Fruit fly (Drosophila melanogaster) whole organism, embryonic: ENCODE results near the gene Aprt.

ENCODE experiments used
- CG10654 ChIP-seq: fragments of 200-800 bp; sonication (Bioruptor generic); optimal IDR thresholded peaks from 2 replicates; lab custom pipeline; 2016; ENCODE audit warnings: missing biosample characterization, missing genetic modification characterization
- CG12071 ChIP-seq: fragments of 200-800 bp; sonication (Bioruptor generic); optimal IDR thresholded peaks from 3 replicates; lab custom pipeline; 2018; ENCODE audit warnings: missing biosample characterization, mild to moderate bottlenecking, missing genetic modification characterization
- CG12391 ChIP-seq: fragments of 200-800 bp; sonication (Bioruptor generic); optimal IDR thresholded peaks from 3 replicates; lab custom pipeline; 2018; ENCODE audit warnings: missing biosample characterization, mild to moderate bottlenecking, missing genetic modification characterization, moderate library complexity
- CG15269 ChIP-seq: fragments of 200-800 bp; sonication (Bioruptor generic); optimal IDR thresholded peaks from 2 replicates; lab custom pipeline; 2018; ENCODE audit warnings: missing biosample characterization, mild to moderate bottlenecking, missing genetic modification characterization, moderate library complexity
- CG17359 ChIP-seq: fragments of 200-800 bp; sonication (Bioruptor generic); optimal IDR thresholded peaks from 3 replicates; lab custom pipeline; 2018; ENCODE audit warnings: missing biosample characterization, mild to moderate bottlenecking, missing genetic modification characterization, moderate library complexity
- CG17361 ChIP-seq: fragments of 200-800 bp; sonication (Bioruptor generic); IDR thresholded peaks from 3 replicates; pipeline ENCODE4 v1.3.6; 2022; ENCODE audit warnings: missing biosample characterization, missing genetic modification characterization
- CG18476 ChIP-seq: fragments of 200-800 bp; sonication (Bioruptor generic); optimal IDR thresholded peaks from 2 replicates; lab custom pipeline; 2016; ENCODE audit warnings: missing biosample characterization, mild to moderate bottlenecking, missing genetic modification characterization
- CG2129 ChIP-seq: fragments of 200-800 bp; sonication (Bioruptor generic); IDR thresholded peaks from 2 replicates; pipeline ENCODE4 v1.3.6; 2022; ENCODE audit warnings: missing biosample characterization, missing genetic modification characterization; ENCODE audit not compliant: partially characterized antibody
- CG2875 ChIP-seq: fragments of 200-800 bp; sonication (Bioruptor generic); optimal IDR thresholded peaks from 2 replicates; lab custom pipeline; 2017; ENCODE audit warnings: missing biosample characterization, mild to moderate bottlenecking, missing genetic modification characterization, missing genetic modification reagents
- CG30020 ChIP-seq: fragments of 200-800 bp; optimal IDR thresholded peaks from 2 replicates; lab custom pipeline; 2019; ENCODE audit warnings: missing biosample characterization, mild to moderate bottlenecking, missing genetic modification characterization, moderate library complexity
- CG32772 ChIP-seq: fragments of 200-800 bp; sonication (Bioruptor generic); IDR thresholded peaks from 2 replicates; pipeline ENCODE4 v1.3.6; 2022; ENCODE audit warnings: missing biosample characterization, missing genetic modification characterization
- CG33213 ChIP-seq: fragments of 200-800 bp; sonication (Bioruptor generic); optimal IDR thresholded peaks from 3 replicates; lab custom pipeline; 2016; ENCODE audit warnings: missing biosample characterization, missing genetic modification characterization
- CG4360 ChIP-seq: fragments of 200-800 bp; sonication (Bioruptor generic); IDR thresholded peaks from 2 replicates; pipeline ENCODE4 v1.3.6; 2022; ENCODE audit warnings: missing biosample characterization, missing genetic modification characterization
- CG6791 ChIP-seq: fragments of 200-800 bp; sonication (Bioruptor generic); IDR thresholded peaks from 3 replicates; pipeline ENCODE4 v1.3.6; 2022; ENCODE audit warnings: missing biosample characterization, missing genetic modification characterization; ENCODE audit not compliant: partially characterized antibody
- CG6854 ChIP-seq: fragments of 200-800 bp; sonication (Bioruptor generic); optimal IDR thresholded peaks from 3 replicates; lab custom pipeline; 2017; ENCODE audit warnings: missing biosample characterization, mild to moderate bottlenecking, missing genetic modification characterization
- CG7271 ChIP-seq: fragments of 200-800 bp; sonication (Bioruptor generic); optimal IDR thresholded peaks from 2 replicates; lab custom pipeline; 2018; ENCODE audit warnings: missing biosample characterization, mild to moderate bottlenecking, missing genetic modification characterization, moderate library complexity
- CG7987 ChIP-seq: fragments of 200-800 bp; sonication (Bioruptor generic); optimal IDR thresholded peaks from 2 replicates; lab custom pipeline; 2018; ENCODE audit warnings: missing biosample characterization, mild to moderate bottlenecking, missing genetic modification characterization, moderate library complexity
- CG8290 ChIP-seq, 3 experiments: fragments of 200-800 bp; sonication (Bioruptor generic); optimal IDR thresholded peaks; 2 replicates each; lab custom pipeline; 2016 to 2019; ENCODE audit warnings: missing biosample characterization in 3 of 3, missing genetic modification characterization in 3 of 3, mild to moderate bottlenecking in 2 of 3, moderate library complexity in 1 of 3
- CG9215 ChIP-seq: fragments of 200-800 bp; sonication (Bioruptor generic); IDR thresholded peaks from 2 replicates; pipeline ENCODE4 v1.3.6; 2022; ENCODE audit warnings: missing biosample characterization, missing genetic modification characterization
- CG9876 ChIP-seq: fragments of 200-800 bp; sonication (Bioruptor generic); optimal IDR thresholded peaks from 2 replicates; lab custom pipeline; 2016; ENCODE audit warnings: missing biosample characterization, missing genetic modification characterization
- Camta ChIP-seq: fragments of 200-800 bp; sonication (Bioruptor generic); optimal IDR thresholded peaks from 2 replicates; lab custom pipeline; 2016; ENCODE audit warnings: missing biosample characterization, missing genetic modification characterization
- D19A ChIP-seq: fragments of 200-800 bp; optimal IDR thresholded peaks from 3 replicates; lab custom pipeline; 2019; ENCODE audit warnings: missing biosample characterization, mild to moderate bottlenecking, missing genetic modification characterization, moderate library complexity
- Dref ChIP-seq: fragments of 200-800 bp; sonication (Bioruptor generic); IDR thresholded peaks from 2 replicates; pipeline ENCODE4 v1.3.6; 2022; ENCODE audit warnings: missing biosample characterization, missing genetic modification characterization
- Eip74EF ChIP-seq, 2 experiments: fragments of 200-800 bp in 1 of 2; fragments of >200 bp in 1 of 2; sonication (Bioruptor generic) in 1 of 2; optimal IDR thresholded peaks; 2 replicates each; lab custom pipeline; 2017 to 2019; ENCODE audit warnings: missing biosample characterization in 2 of 2, missing genetic modification characterization in 2 of 2, mild to moderate bottlenecking in 1 of 2, moderate library complexity in 1 of 2
- Kr ChIP-seq: fragments of 200-800 bp; sonication (Bioruptor generic); optimal IDR thresholded peaks from 2 replicates; lab custom pipeline; 2017; ENCODE audit warnings: missing biosample characterization, mild to moderate bottlenecking, missing genetic modification characterization
- Neu2 ChIP-seq: fragments of 200-800 bp; sonication (Bioruptor generic); optimal IDR thresholded peaks from 3 replicates; lab custom pipeline; 2016; ENCODE audit warnings: missing biosample characterization, missing genetic modification characterization, borderline replicate concordance
- Ptx1 ChIP-seq: fragments of 200-800 bp; sonication (Bioruptor generic); IDR thresholded peaks from 2 replicates; pipeline ENCODE4 v1.3.6; 2022; ENCODE audit warnings: missing biosample characterization, missing genetic modification characterization
- Ssrp ChIP-seq: fragments of 200-800 bp; sonication (Bioruptor generic); optimal IDR thresholded peaks from 2 replicates; lab custom pipeline; 2018; ENCODE audit warnings: missing biosample characterization, mild to moderate bottlenecking, missing genetic modification characterization, moderate library complexity
- Trl ChIP-seq, 3 experiments: fragments of >200 bp in 2 of 3; fragments of 200-800 bp in 1 of 3; sonication (Bioruptor generic) in 1 of 3; optimal IDR thresholded peaks; 2 replicates in 1 of 3; 3 replicates in 2 of 3; lab custom pipeline; 2016 to 2017; ENCODE audit warnings: missing biosample characterization in 1 of 3, missing genetic modification characterization in 1 of 3
- YL-1 ChIP-seq: fragments of 200-800 bp; sonication (Bioruptor generic); optimal IDR thresholded peaks from 3 replicates; lab custom pipeline; 2017; ENCODE audit warnings: missing biosample characterization, mild to moderate bottlenecking, missing genetic modification characterization
- az2 ChIP-seq: fragments of 200-800 bp; sonication (Bioruptor generic); optimal IDR thresholded peaks from 3 replicates; lab custom pipeline; 2016; ENCODE audit warnings: missing biosample characterization, missing genetic modification characterization
- cad ChIP-seq: fragments of >200 bp; optimal IDR thresholded peaks from 2 replicates; lab custom pipeline; 2017; ENCODE audit warnings: missing biosample characterization, missing genetic modification characterization
- chm ChIP-seq: fragments of 200-800 bp; sonication (Bioruptor generic); IDR thresholded peaks from 2 replicates; pipeline ENCODE4 v1.3.6; 2022; ENCODE audit warnings: missing biosample characterization, missing genetic modification characterization
- croc ChIP-seq: fragments of 200-800 bp; sonication (Bioruptor generic); conservative IDR thresholded peaks from 3 replicates; pipeline ENCODE4 v1.3.6; 2022; ENCODE audit warnings: missing biosample characterization, missing genetic modification characterization
- da ChIP-seq: fragments of 200-800 bp; sonication (Bioruptor generic); optimal IDR thresholded peaks from 2 replicates; lab custom pipeline; 2016; ENCODE audit warnings: missing biosample characterization, missing genetic modification characterization
- dysf ChIP-seq: fragments of 200-800 bp; sonication (Bioruptor generic); IDR thresholded peaks from 3 replicates; pipeline ENCODE4 v1.3.6; 2022; ENCODE audit warnings: missing biosample characterization, missing genetic modification characterization
- esg ChIP-seq: fragments of 200-800 bp; sonication (Bioruptor generic); conservative IDR thresholded peaks from 2 replicates; pipeline ENCODE4 v1.3.6; 2022; ENCODE audit warnings: missing biosample characterization, missing genetic modification characterization
- exex ChIP-seq: fragments of 200-800 bp; sonication (Bioruptor generic); optimal IDR thresholded peaks from 4 replicates; lab custom pipeline; 2018; ENCODE audit warnings: missing biosample characterization, mild to moderate bottlenecking, missing genetic modification characterization, moderate library complexity
- ken ChIP-seq: fragments of 200-800 bp; sonication (Bioruptor generic); IDR thresholded peaks from 3 replicates; pipeline ENCODE4 v1.3.6; 2022; ENCODE audit warnings: missing biosample characterization, missing genetic modification characterization
- klu ChIP-seq: fragments of 200-800 bp; sonication (Bioruptor generic); IDR thresholded peaks from 2 replicates; pipeline ENCODE4 v1.3.6; 2022; ENCODE audit warnings: missing biosample characterization, missing genetic modification characterization
- lola ChIP-seq, 3 experiments: fragments of >200 bp in 2 of 3; fragments of 200-800 bp in 1 of 3; sonication (Bioruptor generic) in 1 of 3; optimal IDR thresholded peaks; 2 replicates each; lab custom pipeline; 2017 to 2019; ENCODE audit warnings: missing biosample characterization in 3 of 3, missing genetic modification characterization in 3 of 3, mild to moderate bottlenecking in 1 of 3, moderate library complexity in 1 of 3
- nmo ChIP-seq: fragments of 200-800 bp; sonication (Bioruptor generic); optimal IDR thresholded peaks from 2 replicates; lab custom pipeline; 2018; ENCODE audit warnings: missing biosample characterization, mild to moderate bottlenecking, missing genetic modification characterization, moderate library complexity
- odd ChIP-seq: fragments of 200-800 bp; sonication (Bioruptor generic); optimal IDR thresholded peaks from 2 replicates; lab custom pipeline; 2017; ENCODE audit warnings: missing biosample characterization, mild to moderate bottlenecking, missing genetic modification characterization
- sna ChIP-seq: fragments of 200-800 bp; sonication (Bioruptor generic); IDR thresholded peaks from 2 replicates; pipeline ENCODE4 v1.3.6; 2022; ENCODE audit warnings: missing biosample characterization, missing genetic modification characterization; ENCODE audit not compliant: partially characterized antibody
- sob ChIP-seq: fragments of 200-800 bp; sonication (Bioruptor generic); IDR thresholded peaks from 2 replicates; pipeline ENCODE4 v1.3.6; 2022; ENCODE audit warnings: missing biosample characterization, missing genetic modification characterization
- sqz ChIP-seq: fragments of 200-800 bp; sonication (Bioruptor generic); optimal IDR thresholded peaks from 3 replicates; lab custom pipeline; 2018; ENCODE audit warnings: missing biosample characterization, mild to moderate bottlenecking, missing genetic modification characterization
- twi ChIP-seq: fragments of 200-800 bp; optimal IDR thresholded peaks from 2 replicates; lab custom pipeline; 2019; ENCODE audit warnings: missing biosample characterization, mild to moderate bottlenecking, missing genetic modification characterization, moderate library complexity
- zen ChIP-seq: fragments of 200-800 bp; sonication (Bioruptor generic); optimal IDR thresholded peaks from 3 replicates; lab custom pipeline; 2018; ENCODE audit warnings: missing biosample characterization, mild to moderate bottlenecking, missing genetic modification characterization, moderate library complexity

Aprt gene

DNA sequence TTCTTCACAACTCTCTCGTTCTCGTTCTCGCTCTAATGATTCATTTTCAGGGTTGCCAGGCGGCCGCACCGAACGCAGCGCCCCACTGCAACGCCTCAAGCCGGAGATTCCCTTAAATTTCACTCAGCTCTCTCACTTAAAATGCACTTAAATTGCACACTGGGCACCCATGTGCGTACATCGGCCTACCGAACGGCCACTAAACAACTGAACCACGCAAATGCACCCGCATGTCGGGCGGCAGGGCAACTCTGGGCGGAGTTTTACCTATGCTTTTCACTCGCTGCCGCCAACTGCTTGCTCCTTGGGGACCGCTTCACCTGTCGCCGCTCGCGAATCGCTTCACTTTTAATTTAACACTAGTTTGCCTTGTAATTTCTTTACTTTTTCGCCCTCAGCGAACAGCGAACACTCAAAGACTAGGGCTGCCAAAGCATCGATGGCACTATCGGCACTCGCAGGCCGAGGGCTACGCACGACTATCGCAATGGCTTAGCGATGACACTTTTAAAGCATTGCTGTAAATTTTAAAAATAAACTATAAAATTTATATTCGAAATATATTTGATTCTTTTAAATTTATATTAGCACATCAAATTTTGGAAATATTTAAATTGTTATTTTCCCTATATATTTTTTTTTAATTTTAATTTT is 22.9 kb downstream of the Aprt start, which contains the start of gene Rap1 (continued):
- TF ChIP-seq exex (tag; lab: Kevin White, UChicago) (peak; percentile 24), CG6854 (GFP tag; lab: Kevin White, UChicago) (peak; percentile 20), CG9215 (peak; percentile 82), Ssrp (tag; lab: Kevin White, UChicago) (no peak), lola (GFP tag; optimal IDR thresholded peaks at IDR 0.05; lab: Kevin White, UChicago) (peak in 1 of 3 experiments; percentile 43), nmo (peak; percentile 54), az2 (GFP tag; lab: Kevin White, UChicago) (peak; percentile 53), da (no peak), CG4360 (GFP tag; lab: Robert Waterston, UW) (no peak), CG12391 (tag; lab: Kevin White, UChicago) (peak; percentile 70), CG7987 (no peak), ken (GFP tag; lab: Robert Waterston, UW) (peak; percentile 46; the same call in 2 of the 3 replicates), zen (peak; percentile 35), D19A (peak; percentile 36), Eip74EF (GFP tag; optimal IDR thresholded peaks at IDR 0.05; lab: Kevin White, UChicago) (no peak), CG9876 (GFP tag; lab: Kevin White, UChicago) (peak; percentile 42), cad (no peak), CG32772 (GFP tag; lab: Robert Waterston, UW) (peak; percentile 84), Ptx1 (GFP tag; lab: Robert Waterston, UW) (peak; percentile 81), CG10654 (GFP tag; lab: Kevin White, UChicago) (peak; percentile 46), CG2875 (GFP tag; lab: Kevin White, UChicago) (peak; percentile 21), croc (GFP tag; lab: Robert Waterston, UW) (peak; percentile 51; the same call in 2 of the 3 replicates), YL-1 (GFP tag; lab: Kevin White, UChicago) (peak; percentile 89), CG18476 (peak; percentile 61), CG12071 (GFP tag; lab: Kevin White, UChicago) (peak; percentile 11), CG17361 (GFP tag; lab: Robert Waterston, UW) (peak; percentile 91), odd (GFP tag; lab: Kevin White, UChicago) (no peak), Camta (GFP tag; lab: Kevin White, UChicago) (peak; percentile 50), sob (GFP tag; lab: Robert Waterston, UW) (peak; percentile 90), CG15269 (tag; lab: Kevin White, UChicago) (no peak), CG6791 (GFP tag; lab: Robert Waterston, UW) (peak; percentile 95), twi (tag; lab: Kevin White, UChicago) (no peak), Dref (peak; percentile 56), klu (GFP tag; lab: Robert Waterston, UW) (peak; percentile 80), CG30020 (tag; lab: Kevin White, UChicago) (peak; percentile 34), CG33213 (GFP tag; lab: Kevin White, UChicago) (peak; percentile 50), dysf (GFP tag; lab: Robert Waterston, UW) (peak; percentile 77), Kr (GFP tag; lab: Kevin White, UChicago) (no peak), sqz (GFP tag; lab: Kevin White, UChicago) (no peak), chm (no peak), CG2129 (peak; percentile 86), sna (GFP tag; lab: Robert Waterston, UW) (peak; percentile 72), CG8290 (GFP tag; optimal IDR thresholded peaks at IDR 0.05; lab: Kevin White, UChicago) (peak; percentile 85), CG8290 (tag; optimal IDR thresholded peaks at IDR 0.05; lab: Kevin White, UChicago) (peak in 1 of 2 experiments; percentile 55), esg (GFP tag; lab: Robert Waterston, UW) (peak; percentile 26; the same call in 1 of the 2 replicates), CG7271 (tag; lab: Kevin White, UChicago) (peak; percentile 67), Trl (optimal IDR thresholded peaks at IDR 0.05; lab: Kevin White, UChicago) (no peak), Trl (GFP tag; optimal IDR thresholded peaks at IDR 0.05; lab: Kevin White, UChicago) (peak; percentile 58), CG17359 (tag; lab: Kevin White, UChicago) (peak; percentile 21), Neu2 (peak; percentile 20)
